Worm (Caenorhabditis elegans) whole organism, L2 larva: ENCODE results near the gene nkb-2.

ENCODE experiments used
- R02D3.7 ChIP-seq: fragments of 150-350 bp; optimal IDR thresholded peaks from 2 replicates; lab custom pipeline; 2014; ENCODE audit warnings: missing biosample characterization, missing genetic modification characterization
- ZK546.5 ChIP-seq: sonication (generic microtip); optimal IDR thresholded peaks from 2 replicates; lab custom pipeline; 2017; ENCODE audit warnings: missing biosample characterization, missing genetic modification characterization
- alr-1 ChIP-seq: fragments of 150-350 bp; optimal IDR thresholded peaks from 2 replicates; lab custom pipeline; 2014; ENCODE audit warnings: missing biosample characterization, missing genetic modification characterization
- aly-2 ChIP-seq: fragments of 150-350 bp; optimal IDR thresholded peaks from 2 replicates; lab custom pipeline; 2014; ENCODE audit warnings: missing biosample characterization, missing genetic modification characterization
- ama-1 ChIP-seq: fragments of 150-350 bp; optimal IDR thresholded peaks from 2 replicates; lab custom pipeline; 2018; ENCODE audit warnings: inconsistent platforms
- blmp-1 ChIP-seq: sonication (generic microtip); optimal IDR thresholded peaks from 2 replicates; lab custom pipeline; 2017; ENCODE audit warnings: missing genetic modification characterization, mild to moderate bottlenecking, missing compliant biosample characterization, antibody characterized with exemption, moderate library complexity; ENCODE audit not compliant: insufficient read depth
- ceh-82 ChIP-seq: fragments of 150-350 bp; optimal IDR thresholded peaks from 2 replicates; lab custom pipeline; 2014; ENCODE audit warnings: missing biosample characterization, missing genetic modification characterization
- elt-1 ChIP-seq: fragments of 150-350 bp; optimal IDR thresholded peaks from 2 replicates; lab custom pipeline; 2014; ENCODE audit warnings: missing biosample characterization, missing genetic modification characterization
- elt-3 ChIP-seq: sonication (generic microtip); optimal IDR thresholded peaks from 2 replicates; lab custom pipeline; 2017; ENCODE audit warnings: missing biosample characterization, missing genetic modification characterization
- fos-1 ChIP-seq: fragments of 150-350 bp; optimal IDR thresholded peaks from 2 replicates; lab custom pipeline; 2014; ENCODE audit warnings: missing biosample characterization, missing genetic modification characterization
- gmeb-1 ChIP-seq: fragments of 150-350 bp; optimal IDR thresholded peaks from 2 replicates; lab custom pipeline; 2014; ENCODE audit warnings: missing biosample characterization, missing genetic modification characterization
- lin-39 ChIP-seq: fragments of 150-350 bp; optimal IDR thresholded peaks from 2 replicates; lab custom pipeline; 2014; ENCODE audit warnings: missing biosample characterization, missing genetic modification reagents, missing genetic modification characterization
- lsy-2 ChIP-seq, 2 experiments: fragments of 150-350 bp in 1 of 2; sonication (generic microtip) in 1 of 2; optimal IDR thresholded peaks; 2 replicates each; lab custom pipeline; 2014 to 2017; ENCODE audit warnings: missing biosample characterization in 2 of 2, missing genetic modification characterization in 2 of 2
- mab-5 ChIP-seq: fragments of 150-350 bp; optimal IDR thresholded peaks from 2 replicates; lab custom pipeline; 2014; ENCODE audit warnings: missing biosample characterization, missing genetic modification characterization
- mdl-1 ChIP-seq, 2 experiments: fragments of 150-350 bp in 1 of 2; sonication (generic microtip) in 1 of 2; optimal IDR thresholded peaks; 2 replicates each; lab custom pipeline; 2017; ENCODE audit warnings: missing biosample characterization in 2 of 2, missing genetic modification characterization in 2 of 2
- nhr-10 ChIP-seq: sonication (generic microtip); optimal IDR thresholded peaks from 2 replicates; lab custom pipeline; 2017; ENCODE audit warnings: missing biosample characterization, missing genetic modification characterization
- nhr-12 ChIP-seq: fragments of 150-350 bp; optimal IDR thresholded peaks from 2 replicates; lab custom pipeline; 2014; ENCODE audit warnings: missing biosample characterization, missing genetic modification characterization
- nhr-21 ChIP-seq: fragments of 150-350 bp; optimal IDR thresholded peaks from 2 replicates; lab custom pipeline; 2014; ENCODE audit warnings: missing biosample characterization, missing genetic modification characterization
- nhr-23 ChIP-seq: fragments of 150-350 bp; optimal IDR thresholded peaks from 2 replicates; lab custom pipeline; 2014; ENCODE audit warnings: missing biosample characterization, missing genetic modification reagents, missing genetic modification characterization
- nhr-237 ChIP-seq: fragments of 150-350 bp; optimal IDR thresholded peaks from 2 replicates; lab custom pipeline; 2014; ENCODE audit warnings: missing biosample characterization, missing genetic modification characterization
- nhr-25 ChIP-seq: fragments of 150-350 bp; sonication (generic microtip); optimal IDR thresholded peaks from 3 replicates; lab custom pipeline; 2014; ENCODE audit warnings: missing biosample characterization, missing genetic modification characterization
- nhr-6 ChIP-seq: fragments of 150-350 bp; optimal IDR thresholded peaks from 2 replicates; lab custom pipeline; 2014; ENCODE audit warnings: missing biosample characterization, missing genetic modification characterization
- nhr-77 ChIP-seq: fragments of 150-350 bp; optimal IDR thresholded peaks from 2 replicates; lab custom pipeline; 2014; ENCODE audit warnings: missing biosample characterization, missing genetic modification characterization
- peb-1 ChIP-seq: fragments of 150-350 bp; optimal IDR thresholded peaks from 2 replicates; lab custom pipeline; 2014; ENCODE audit warnings: missing biosample characterization, missing genetic modification characterization
- sem-4 ChIP-seq: fragments of 150-350 bp; optimal IDR thresholded peaks from 2 replicates; lab custom pipeline; 2014; ENCODE audit warnings: missing biosample characterization, missing genetic modification reagents, missing genetic modification characterization
- skn-1 ChIP-seq: sonication (generic microtip); optimal IDR thresholded peaks from 2 replicates; lab custom pipeline; 2017; ENCODE audit warnings: missing biosample characterization, missing genetic modification characterization
- sma-3 ChIP-seq: sonication (generic microtip); optimal IDR thresholded peaks from 2 replicates; lab custom pipeline; 2016; ENCODE audit warnings: missing genetic modification reagents, missing genetic modification characterization, missing compliant biosample characterization
- sma-9 ChIP-seq, 2 experiments: fragments of 150-350 bp in 1 of 2; sonication (generic microtip) in 1 of 2; optimal IDR thresholded peaks; 2 replicates each; lab custom pipeline; 2014 to 2016; ENCODE audit warnings: missing genetic modification characterization in 2 of 2, mild to moderate bottlenecking in 1 of 2, missing biosample characterization in 1 of 2, missing compliant biosample characterization in 1 of 2, missing genetic modification reagents in 1 of 2, moderate library complexity in 1 of 2
- snpc-4 ChIP-seq: fragments of 150-350 bp; optimal IDR thresholded peaks from 2 replicates; lab custom pipeline; 2014; ENCODE audit warnings: missing biosample characterization, missing genetic modification characterization
- unc-55 ChIP-seq: fragments of 150-350 bp; sonication (generic microtip); optimal IDR thresholded peaks from 3 replicates; lab custom pipeline; 2014; ENCODE audit warnings: missing biosample characterization, missing genetic modification reagents, missing genetic modification characterization
- unc-62 ChIP-seq: fragments of 150-350 bp; optimal IDR thresholded peaks from 2 replicates; lab custom pipeline; 2014; ENCODE audit warnings: missing biosample characterization, missing genetic modification reagents, missing genetic modification characterization
- zag-1 ChIP-seq: fragments of 150-350 bp; optimal IDR thresholded peaks from 2 replicates; lab custom pipeline; 2014; ENCODE audit warnings: missing biosample characterization, missing genetic modification characterization
- ztf-1 ChIP-seq: fragments of 200-800 bp; sonication (Bioruptor generic); conservative IDR thresholded peaks from 2 replicates; pipeline ENCODE4 v1.3.6; 2022; ENCODE audit warnings: missing genetic modification characterization, missing compliant biosample characterization
- ztf-11 ChIP-seq: sonication (generic microtip); optimal IDR thresholded peaks from 2 replicates; lab custom pipeline; 2017; ENCODE audit warnings: missing biosample characterization, missing genetic modification characterization
- ztf-4 ChIP-seq: fragments of 150-350 bp; optimal IDR thresholded peaks from 2 replicates; lab custom pipeline; 2014; ENCODE audit warnings: missing biosample characterization, missing genetic modification characterization

Gene nkb-2

ce11 chrIV:10576624-10577023 is 14.1 kb upstream of the nkb-2 start:
- TF ChIP-seq R02D3.7, result no peak
- no peak for TF ChIP-seq peb-1 (tag; lab: Kevin White, UChicago)
- TF ChIP-seq sem-4, result no peak
- TF ChIP-seq blmp-1 (tag; lab: Kevin White, UChicago), result no peak
- TF ChIP-seq lin-39 (tag; lab: Kevin White, UChicago), result no peak
- TF ChIP-seq nhr-237 (tag; lab: Kevin White, UChicago), result no peak
- no peak for TF ChIP-seq elt-1 (tag; lab: Kevin White, UChicago)
- peak; percentile 21 for TF ChIP-seq fos-1 (tag; lab: Kevin White, UChicago)
- TF ChIP-seq ztf-11 (tag; lab: Kevin White, UChicago), result no peak
- TF ChIP-seq nhr-25 (tag; lab: Kevin White, UChicago), result peak; percentile 10
- TF ChIP-seq nhr-6 (tag; lab: Kevin White, UChicago), result no peak
- TF ChIP-seq ztf-4, result no peak

ce11 chrIV:10577600-10577999 is 13.1 kb upstream of the nkb-2 start:
- no peak for TF ChIP-seq ceh-82 (tag; lab: Kevin White, UChicago)
- no peak for TF ChIP-seq ztf-11 (tag; lab: Kevin White, UChicago)
- no peak for TF ChIP-seq sma-9 (GFP tag; optimal IDR thresholded peaks at IDR 0.05; lab: Kevin White, UChicago)
- no peak for TF ChIP-seq sma-9 (tag; optimal IDR thresholded peaks at IDR 0.05; lab: Kevin White, UChicago)
- TF ChIP-seq nhr-21 (tag; lab: Kevin White, UChicago), result no peak
- no peak for TF ChIP-seq alr-1
- no peak for TF ChIP-seq R02D3.7
- no peak for TF ChIP-seq lsy-2 (tag; optimal IDR thresholded peaks at IDR 0.05; lab: Kevin White, UChicago)
- no peak for TF ChIP-seq nhr-25 (tag; lab: Kevin White, UChicago)
- no peak for TF ChIP-seq peb-1 (tag; lab: Kevin White, UChicago)
- no peak for TF ChIP-seq aly-2 (tag; lab: Kevin White, UChicago)
- no peak for TF ChIP-seq sma-3 (GFP tag; lab: Kevin White, UChicago)
- no peak for TF ChIP-seq gmeb-1 (tag; lab: Kevin White, UChicago)
- TF ChIP-seq elt-3, result no peak
- no peak for TF ChIP-seq nhr-77
- no peak for TF ChIP-seq mab-5 (tag; lab: Kevin White, UChicago)

ce11 chrIV:10578367-10578766 is 12.4 kb upstream of the nkb-2 start, which contains the start of gene lgc-43:
Gene lgc-43, plus strand, starts transcription at chrIV:10578667.
- TF ChIP-seq fos-1 (tag; lab: Kevin White, UChicago), result no peak
- no peak for TF ChIP-seq gmeb-1 (tag; lab: Kevin White, UChicago)
- no peak for TF ChIP-seq unc-62
- TF ChIP-seq nhr-10 (tag; lab: Kevin White, UChicago), result no peak
- no peak for TF ChIP-seq ztf-1
- TF ChIP-seq zag-1, result no peak
- TF ChIP-seq mab-5 (tag; lab: Kevin White, UChicago), result no peak
- no peak for TF ChIP-seq nhr-23 (tag; lab: Kevin White, UChicago)
- no peak for TF ChIP-seq ztf-11 (tag; lab: Kevin White, UChicago)
- no peak for TF ChIP-seq sem-4
- no peak for TF ChIP-seq ztf-4
- TF ChIP-seq nhr-25 (tag; lab: Kevin White, UChicago), result no peak
- TF ChIP-seq sma-3 (GFP tag; lab: Kevin White, UChicago), result no peak
- TF ChIP-seq elt-1 (tag; lab: Kevin White, UChicago), result no peak
- TF ChIP-seq snpc-4, result no peak
- TF ChIP-seq ZK546.5 (tag; lab: Kevin White, UChicago), result no peak
- TF ChIP-seq nhr-77, result no peak
- no peak for TF ChIP-seq ama-1

- no peak for TF ChIP-seq nhr-12 (tag; lab: Kevin White, UChicago)
These were observed 6.5 kb upstream of the nkb-2 start, which contains the start of gene oac-8 for ce11 chrIV:10584237-10584636. Gene oac-8, plus strand, starts transcription at chrIV:10584537.

- no peak for TF ChIP-seq nhr-10 (tag; lab: Kevin White, UChicago)
- TF ChIP-seq mdl-1 (tag; optimal IDR thresholded peaks at IDR 0.05; lab: Kevin White, UChicago), result no peak
- TF ChIP-seq peb-1 (tag; lab: Kevin White, UChicago), result no peak
- no peak for TF ChIP-seq unc-55 (GFP tag; lab: Kevin White, UChicago)
- TF ChIP-seq skn-1 (tag; lab: Kevin White, UChicago), result no peak
- no peak for TF ChIP-seq unc-62
These were observed 1.7 kb upstream of the nkb-2 start, which contains the start of gene C43F9.4 for ce11 chrIV:10589072-10589471. Gene C43F9.4, minus strand, starts transcription at chrIV:10589172.
